Fruit fly (Drosophila melanogaster): Measurements from ENCODE around the gene CG3792.

The CG3792 gene

DNA sequence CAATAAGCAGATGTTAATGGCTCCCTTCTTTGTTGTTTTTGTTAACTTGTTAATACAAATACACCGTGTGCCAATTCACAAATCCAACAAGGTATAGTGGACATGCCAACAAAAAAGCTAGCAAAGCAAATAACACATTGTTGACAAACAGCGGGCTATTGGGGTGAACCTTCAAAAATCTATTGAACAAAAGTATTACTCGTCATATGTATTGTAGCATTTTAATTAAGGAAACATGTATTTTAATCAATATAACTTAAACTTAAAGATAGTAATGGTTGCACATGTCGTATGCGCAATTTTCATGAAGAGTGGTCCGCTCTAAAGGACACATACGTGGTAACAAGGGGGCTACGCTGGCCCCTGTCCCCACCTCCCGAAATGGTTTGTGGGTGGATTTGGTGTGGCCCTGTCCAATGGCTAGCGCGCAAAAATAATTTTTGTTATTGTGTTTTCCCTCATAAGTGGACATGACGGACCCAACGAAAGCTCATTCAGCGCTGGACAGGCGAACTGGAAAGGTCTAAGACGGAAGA, 34.8 kb upstream of the CG3792 start, which contains the start of gene synr (continued):
- TF ChIP-seq ci (GFP tag; IDR thresholded peaks at IDR 0.05) (no peak), CG5245 (GFP tag; optimal IDR thresholded peaks at IDR 0.05) (no peak), CG10274 (GFP tag; optimal IDR thresholded peaks at IDR 0.05) (no peak), CG17829 (tag; optimal IDR thresholded peaks at IDR 0.05) (no peak), CG18764 (GFP tag; optimal IDR thresholded peaks at IDR 0.05) (no peak), CG16779 (GFP tag; IDR thresholded peaks at IDR 0.05) (no peak), Jarid2 (GFP tag; optimal IDR thresholded peaks at IDR 0.05) (no peak), CG12155 (GFP tag; optimal IDR thresholded peaks at IDR 0.05) (no peak), oc (tag; optimal IDR thresholded peaks at IDR 0.05) (no peak), Drgx (GFP tag; IDR thresholded peaks at IDR 0.05) (no peak)

dm6 chr2L:4945300-4945699, 31.8 kb upstream of the CG3792 start, which contains the start of the genes mRpL24 and betaggt-I:
mRpL24 (minus strand) TSS chr2L:4945361.
betaggt-I (plus strand) TSS chr2L:4945579.
- TF ChIP-seq peb (GFP tag; IDR thresholded peaks at IDR 0.05): peak; percentile 89
- peak; percentile 72 for TF ChIP-seq bab2 (GFP tag; optimal IDR thresholded peaks at IDR 0.05)
- no peak for TF ChIP-seq CG17568 (GFP tag; optimal IDR thresholded peaks at IDR 0.05)
- peak; percentile 85 for TF ChIP-seq Taf1 (GFP tag; IDR thresholded peaks at IDR 0.05)
- TF ChIP-seq CG18619 (GFP tag; optimal IDR thresholded peaks at IDR 0.05): peak; percentile 93
- peak; percentile 84 for TF ChIP-seq Adf1 (GFP tag; IDR thresholded peaks at IDR 0.05)
- peak; percentile 97 for TF ChIP-seq CG2199 (GFP tag; IDR thresholded peaks at IDR 0.05)
- TF ChIP-seq CG2202 (tag; optimal IDR thresholded peaks at IDR 0.05): peak; percentile 89
- peak; percentile 96 for TF ChIP-seq gsb-n (tag; optimal IDR thresholded peaks at IDR 0.05)
- TF ChIP-seq CG4282 (GFP tag; optimal IDR thresholded peaks at IDR 0.05): no peak
- TF ChIP-seq CG13775 (GFP tag; optimal IDR thresholded peaks at IDR 0.05): peak; percentile 97
- TF ChIP-seq ttk (GFP tag; IDR thresholded peaks at IDR 0.05): peak; percentile 98
- peak; percentile 87 for TF ChIP-seq zfh2 (GFP tag; optimal IDR thresholded peaks at IDR 0.05)
- TF ChIP-seq sisA (GFP tag; IDR thresholded peaks at IDR 0.05): peak; percentile 88
- TF ChIP-seq her (GFP tag; optimal IDR thresholded peaks at IDR 0.05): peak; percentile 40
- peak; percentile 89 for TF ChIP-seq sd (tag; optimal IDR thresholded peaks at IDR 0.05)
- peak; percentile 92 for TF ChIP-seq CG3407 (GFP tag; optimal IDR thresholded peaks at IDR 0.05)
- TF ChIP-seq prd (optimal IDR thresholded peaks at IDR 0.05): no peak
- peak; percentile 97 for TF ChIP-seq prd (GFP tag; IDR thresholded peaks at IDR 0.05)
- peak; percentile 96 for TF ChIP-seq lilli (GFP tag; optimal IDR thresholded peaks at IDR 0.05)
- peak; percentile 94 for TF ChIP-seq CG7556 (GFP tag; optimal IDR thresholded peaks at IDR 0.05)
- TF ChIP-seq ci (GFP tag; IDR thresholded peaks at IDR 0.05): peak; percentile 98
- TF ChIP-seq CG12769 (tag; optimal IDR thresholded peaks at IDR 0.05): peak; percentile 92
- TF ChIP-seq CG13424 (tag; optimal IDR thresholded peaks at IDR 0.05): peak; percentile 98
- peak; percentile 92 for TF ChIP-seq CG33557 (GFP tag; optimal IDR thresholded peaks at IDR 0.05)
- TF ChIP-seq CG8281 (tag; optimal IDR thresholded peaks at IDR 0.05): peak; percentile 87
- no peak for TF ChIP-seq sc (optimal IDR thresholded peaks at IDR 0.05)
- peak; percentile 83 for TF ChIP-seq sc (GFP tag; optimal IDR thresholded peaks at IDR 0.05)
- TF ChIP-seq pzg (GFP tag; optimal IDR thresholded peaks at IDR 0.05): peak; percentile 54
- peak; percentile 94 for TF ChIP-seq Max (GFP tag; optimal IDR thresholded peaks at IDR 0.05)
- peak; percentile 95 for TF ChIP-seq oc (tag; optimal IDR thresholded peaks at IDR 0.05)
- peak; percentile 33; the same call in 1 of the 2 replicates for TF ChIP-seq dan (GFP tag; IDR thresholded peaks at IDR 0.05)
- TF ChIP-seq CG10274 (GFP tag; optimal IDR thresholded peaks at IDR 0.05): peak; percentile 71
- TF ChIP-seq vnd (GFP tag; IDR thresholded peaks at IDR 0.05; ENCODE audit: partially characterized antibody): no peak
- no peak for TF ChIP-seq mld (GFP tag; IDR thresholded peaks at IDR 0.05; ENCODE audit: partially characterized antibody)
- peak; percentile 99 for TF ChIP-seq row (GFP tag; IDR thresholded peaks at IDR 0.05)
- peak; percentile 97 for TF ChIP-seq dysf (GFP tag; IDR thresholded peaks at IDR 0.05)
- TF ChIP-seq sens-2 (GFP tag; IDR thresholded peaks at IDR 0.05): peak; percentile 95
- TF ChIP-seq disco-r (GFP tag; optimal IDR thresholded peaks at IDR 0.05): peak; percentile 53
- peak; percentile 98 for TF ChIP-seq phol (tag; optimal IDR thresholded peaks at IDR 0.05)
- TF ChIP-seq HmgD (GFP tag; optimal IDR thresholded peaks at IDR 0.05): no peak
- peak; percentile 50 for TF ChIP-seq NC2α (GFP tag; optimal IDR thresholded peaks at IDR 0.05)
- TF ChIP-seq CG2129 (GFP tag; IDR thresholded peaks at IDR 0.05; ENCODE audit: partially characterized antibody): no peak
